Fruit fly (Drosophila melanogaster): ENCODE results near the gene nrv1.

The nrv1 gene

DNA sequence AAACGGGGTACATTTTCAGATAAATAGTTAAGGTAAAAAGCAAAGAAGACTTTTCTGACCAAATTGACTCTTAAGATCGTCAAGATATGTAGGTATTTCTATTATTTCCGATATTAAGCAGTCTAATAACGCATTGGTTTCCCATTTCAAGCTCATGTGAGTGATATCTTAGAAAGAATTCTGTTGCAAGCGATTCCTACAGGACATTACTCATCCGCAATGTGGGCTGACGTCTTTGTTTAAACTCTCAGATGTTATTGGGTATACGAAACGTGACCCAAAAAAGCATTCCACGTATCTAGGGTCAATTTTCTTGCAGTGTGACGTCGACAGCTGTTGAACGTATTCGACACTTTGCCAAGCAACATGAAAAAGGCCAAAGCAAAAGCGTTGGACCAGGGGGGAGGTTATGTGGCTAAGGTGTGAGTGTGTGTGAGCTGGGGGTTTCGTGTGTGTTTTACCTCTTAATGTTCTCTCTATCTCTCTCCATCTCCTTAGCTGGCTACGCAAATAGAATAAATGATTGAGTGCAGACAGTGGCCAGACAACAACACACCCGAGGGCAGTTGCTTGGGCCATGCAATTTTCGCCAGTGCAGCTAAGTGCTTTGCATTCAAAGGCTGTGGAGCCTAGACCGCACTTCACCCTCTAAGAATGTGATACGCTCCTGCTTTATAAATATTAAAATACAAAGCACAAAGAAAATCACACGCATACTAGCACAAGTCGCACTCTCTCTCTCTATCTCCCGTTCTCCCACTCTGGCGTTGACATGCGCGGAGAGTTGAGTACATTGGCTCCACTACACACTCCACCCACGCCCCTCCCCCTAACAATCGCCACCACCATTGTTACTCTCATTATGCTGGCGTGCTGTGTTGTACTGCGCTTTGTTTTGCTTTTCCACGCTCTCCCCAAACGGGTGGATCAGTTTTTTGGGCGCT is 640 bp upstream of the nrv1 start (continued):
- peak; percentile 97 for TF ChIP-seq org-1 (GFP tag; optimal IDR thresholded peaks at IDR 0.05)
- peak; percentile 64; the same call in 1 of the 3 replicates for TF ChIP-seq CG34224 (GFP tag; IDR thresholded peaks at IDR 0.05; ENCODE audit: partially characterized antibody)
- peak; percentile 87 for TF ChIP-seq CG8281 (tag; optimal IDR thresholded peaks at IDR 0.05)
- peak; percentile 98 for TF ChIP-seq CG2678 (tag; optimal IDR thresholded peaks at IDR 0.05)
- peak; percentile 94 for TF ChIP-seq chn (GFP tag; optimal IDR thresholded peaks at IDR 0.05)
- peak; percentile 89 for TF ChIP-seq gsb-n (tag; optimal IDR thresholded peaks at IDR 0.05)
- TF ChIP-seq CG42726 (GFP tag; IDR thresholded peaks at IDR 0.05; ENCODE audit: partially characterized antibody), result peak; percentile 6; the same call in 1 of the 2 replicates
- TF ChIP-seq NC2α (GFP tag; optimal IDR thresholded peaks at IDR 0.05), result peak; percentile 86
- peak; percentile 94 for TF ChIP-seq CG17829 (tag; optimal IDR thresholded peaks at IDR 0.05)
- TF ChIP-seq Chrac-16 (GFP tag; optimal IDR thresholded peaks at IDR 0.05), result peak; percentile 94
- peak; percentile 97 for TF ChIP-seq nau (GFP tag; optimal IDR thresholded peaks at IDR 0.05)
- peak; percentile 93 for TF ChIP-seq klu (GFP tag; IDR thresholded peaks at IDR 0.05)
- no peak for TF ChIP-seq ash1 (GFP tag; optimal IDR thresholded peaks at IDR 0.05)
- TF ChIP-seq CG12219 (GFP tag; optimal IDR thresholded peaks at IDR 0.05), result peak; percentile 91
- peak; percentile 95 for TF ChIP-seq NfI (GFP tag; optimal IDR thresholded peaks at IDR 0.05)
- peak; percentile 22; the same call in 1 of the 2 replicates for TF ChIP-seq CG10321 (GFP tag; IDR thresholded peaks at IDR 0.05)
- TF ChIP-seq CG15514 (GFP tag; optimal IDR thresholded peaks at IDR 0.05), result peak; percentile 81
- TF ChIP-seq CG18262 (tag; optimal IDR thresholded peaks at IDR 0.05), result peak; percentile 98
- TF ChIP-seq tll (GFP tag; optimal IDR thresholded peaks at IDR 0.05), result peak; percentile 11 to 70
- TF ChIP-seq CG31388 (GFP tag; optimal IDR thresholded peaks at IDR 0.05), result peak; percentile 88
- TF ChIP-seq Bgb (GFP tag; IDR thresholded peaks at IDR 0.05; ENCODE audit: partially characterized antibody), result peak; percentile 76
- peak; percentile 83 for TF ChIP-seq CG6813 (GFP tag; optimal IDR thresholded peaks at IDR 0.05)
- peak; percentile 92 for TF ChIP-seq CG7372 (GFP tag; IDR thresholded peaks at IDR 0.05)
- peak; percentile 84 for TF ChIP-seq CG18011 (GFP tag; optimal IDR thresholded peaks at IDR 0.05)
- no peak for TF ChIP-seq prd (optimal IDR thresholded peaks at IDR 0.05)
- TF ChIP-seq prd (GFP tag; IDR thresholded peaks at IDR 0.05), result peak; percentile 91
- peak; percentile 99 for TF ChIP-seq CoRest (tag; optimal IDR thresholded peaks at IDR 0.05)
- peak; percentile 96 for TF ChIP-seq dysf (GFP tag; IDR thresholded peaks at IDR 0.05)
- TF ChIP-seq CG10979 (tag; optimal IDR thresholded peaks at IDR 0.05), result peak; percentile 96
- peak; percentile 92 for TF ChIP-seq row (GFP tag; IDR thresholded peaks at IDR 0.05)
- no peak; the same call in 1 of the 2 replicates for TF ChIP-seq aop (GFP tag; IDR thresholded peaks at IDR 0.05)
- peak; percentile 89 for TF ChIP-seq jigr1 (GFP tag; IDR thresholded peaks at IDR 0.05)
- TF ChIP-seq CG17802 (tag; optimal IDR thresholded peaks at IDR 0.05), result peak; percentile 64
- TF ChIP-seq Ravus (GFP tag; IDR thresholded peaks at IDR 0.05), result peak; percentile 65
- peak; percentile 78 for TF ChIP-seq sd (tag; optimal IDR thresholded peaks at IDR 0.05)
- TF ChIP-seq Nf-YA (GFP tag; IDR thresholded peaks at IDR 0.05), result peak; percentile 56
- TF ChIP-seq esg (GFP tag; conservative IDR thresholded peaks at IDR 0.05), result peak; percentile 90
- peak; percentile 94 for TF ChIP-seq HHEX (GFP tag; optimal IDR thresholded peaks at IDR 0.05)
- TF ChIP-seq CG17612 (GFP tag; IDR thresholded peaks at IDR 0.05), result peak; percentile 77
- peak; percentile 96 for TF ChIP-seq odd (GFP tag; optimal IDR thresholded peaks at IDR 0.05)
- peak; percentile 95 for TF ChIP-seq CG12744 (GFP tag; optimal IDR thresholded peaks at IDR 0.05)
- TF ChIP-seq CG2202 (tag; optimal IDR thresholded peaks at IDR 0.05), result peak; percentile 86
- peak; percentile 9; the same call in 1 of the 2 replicates for TF ChIP-seq bowl (GFP tag; IDR thresholded peaks at IDR 0.05)
- peak; percentile 89 for TF ChIP-seq Fer2 (tag; optimal IDR thresholded peaks at IDR 0.05)
- TF ChIP-seq CG12071 (GFP tag; optimal IDR thresholded peaks at IDR 0.05), result peak; percentile 87
- peak; percentile 82 for TF ChIP-seq HLH3B (GFP tag; IDR thresholded peaks at IDR 0.05)
- TF ChIP-seq Sox102F (GFP tag; optimal IDR thresholded peaks at IDR 0.05), result peak; percentile 92
